Worm (Caenorhabditis elegans) whole organism, L1 larva: ENCODE measurements around the gene R07H5.9.

ENCODE experiments used
- C16A3.4 ChIP-seq: fragments of 150-350 bp; optimal IDR thresholded peaks from 2 replicates; lab custom pipeline; 2014; ENCODE audit warnings: missing biosample characterization, missing genetic modification characterization
- C34B4.2 ChIP-seq: sonication (generic microtip); optimal IDR thresholded peaks from 2 replicates; lab custom pipeline; 2017; ENCODE audit warnings: mild to moderate bottlenecking, missing genetic modification characterization, missing compliant biosample characterization
- aha-1 ChIP-seq: fragments of 150-350 bp; optimal IDR thresholded peaks from 2 replicates; lab custom pipeline; 2014; ENCODE audit warnings: missing biosample characterization, missing genetic modification characterization
- aly-2 ChIP-seq: fragments of 150-350 bp; optimal IDR thresholded peaks from 2 replicates; lab custom pipeline; 2014; ENCODE audit warnings: missing biosample characterization, missing genetic modification characterization
- ceh-63 ChIP-seq: fragments of 200-800 bp; sonication (Bioruptor generic); optimal IDR thresholded peaks from 2 replicates; lab custom pipeline; 2018; ENCODE audit warnings: mild to moderate bottlenecking, missing genetic modification characterization, missing compliant biosample characterization
- ceh-82 ChIP-seq, 3 experiments: fragments of 150-350 bp in 1 of 3; sonication (generic microtip) in 2 of 3; optimal IDR thresholded peaks; 2 replicates each; lab custom pipeline; 2014 to 2017; ENCODE audit warnings: missing biosample characterization in 3 of 3, missing genetic modification characterization in 3 of 3
- ceh-88 ChIP-seq: fragments of 200-800 bp; sonication (Bioruptor generic); IDR thresholded peaks from 2 replicates; pipeline ENCODE4 v1.3.6; 2022; ENCODE audit warnings: missing genetic modification characterization, missing compliant biosample characterization
- ceh-90 ChIP-seq: sonication (generic microtip); optimal IDR thresholded peaks from 2 replicates; lab custom pipeline; 2016; ENCODE audit warnings: missing genetic modification characterization, missing compliant biosample characterization
- ces-1 ChIP-seq: fragments of 150-350 bp; optimal IDR thresholded peaks from 2 replicates; lab custom pipeline; 2014; ENCODE audit warnings: missing biosample characterization, missing genetic modification reagents, missing genetic modification characterization
- dsc-1 ChIP-seq: sonication (generic microtip); optimal IDR thresholded peaks from 2 replicates; lab custom pipeline; 2016; ENCODE audit warnings: mild to moderate bottlenecking, missing genetic modification characterization, missing compliant biosample characterization
- efl-1 ChIP-seq, 4 experiments: fragments of 150-350 bp; optimal IDR thresholded peaks in 3 of 4; peaks in 1 of 4; 1 replicate in 1 of 4; 2 replicates in 3 of 4; lab custom pipeline; 2014; ENCODE audit warnings: missing biosample characterization in 2 of 4, missing genetic modification characterization in 2 of 4, missing genetic modification reagents in 2 of 4
- egl-13 ChIP-seq: sonication (generic microtip); optimal IDR thresholded peaks from 2 replicates; lab custom pipeline; 2016; ENCODE audit warnings: missing genotype, missing genetic modification reagents, missing genetic modification characterization, missing compliant biosample characterization
- elt-3 ChIP-seq, 6 experiments: fragments of 150-350 bp in 1 of 6; sonication (generic microtip); optimal IDR thresholded peaks; 2 replicates each; lab custom pipeline; 2017 to 2018; ENCODE audit warnings: missing biosample characterization in 6 of 6, missing genetic modification characterization in 6 of 6, inconsistent platforms in 1 of 6
- ets-5 ChIP-seq: fragments of 200-800 bp; sonication (Bioruptor generic); IDR thresholded peaks from 2 replicates; pipeline ENCODE4 v1.3.6; 2022; ENCODE audit warnings: missing genetic modification characterization, missing compliant biosample characterization
- fkh-8 ChIP-seq: sonication (generic microtip); optimal IDR thresholded peaks from 2 replicates; lab custom pipeline; 2016; ENCODE audit warnings: mild to moderate bottlenecking, missing genetic modification characterization, missing compliant biosample characterization
- fos-1 ChIP-seq: fragments of 150-350 bp; optimal IDR thresholded peaks from 2 replicates; lab custom pipeline; 2014; ENCODE audit warnings: missing biosample characterization, missing genetic modification characterization
- grh-1 ChIP-seq: fragments of 200-800 bp; sonication (Bioruptor generic); IDR thresholded peaks from 2 replicates; pipeline ENCODE4 v1.3.6; 2022; ENCODE audit warnings: missing genetic modification reagents, missing genetic modification characterization, missing compliant biosample characterization
- hpl-2 ChIP-seq: fragments of 150-350 bp; optimal IDR thresholded peaks from 2 replicates; lab custom pipeline; 2014; ENCODE audit warnings: missing biosample characterization, missing genetic modification reagents, missing genetic modification characterization
- irx-1 ChIP-seq: sonication (generic microtip); optimal IDR thresholded peaks from 2 replicates; lab custom pipeline; 2016; ENCODE audit warnings: missing genetic modification characterization, missing compliant biosample characterization
- lin-14 ChIP-seq: fragments of 200-800 bp; sonication (Bioruptor generic); optimal IDR thresholded peaks from 2 replicates; lab custom pipeline; 2018; ENCODE audit warnings: mild to moderate bottlenecking, missing genetic modification characterization, moderate library complexity, missing compliant biosample characterization
- lin-15B ChIP-seq: fragments of 150-350 bp; sonication (generic microtip); optimal IDR thresholded peaks from 3 replicates; lab custom pipeline; 2014; ENCODE audit warnings: missing biosample characterization, missing genetic modification characterization
- lin-35 ChIP-seq, 2 experiments: fragments of 150-350 bp; optimal IDR thresholded peaks; 2 replicates each; lab custom pipeline; 2014; ENCODE audit warnings: missing biosample characterization in 2 of 2, missing genetic modification characterization in 2 of 2, missing genetic modification reagents in 2 of 2
- nhr-20 ChIP-seq: sonication (generic microtip); optimal IDR thresholded peaks from 2 replicates; lab custom pipeline; 2016; ENCODE audit warnings: mild to moderate bottlenecking, missing genetic modification characterization, missing compliant biosample characterization
- nhr-84 ChIP-seq: sonication (generic microtip); optimal IDR thresholded peaks from 2 replicates; lab custom pipeline; 2017; ENCODE audit warnings: missing biosample characterization, missing genetic modification characterization
- nhr-90 ChIP-seq: sonication (generic microtip); optimal IDR thresholded peaks from 2 replicates; lab custom pipeline; 2016; ENCODE audit warnings: mild to moderate bottlenecking, missing genetic modification characterization, missing compliant biosample characterization; ENCODE audit not compliant: poor library complexity
- pqm-1 ChIP-seq: sonication (generic microtip); optimal IDR thresholded peaks from 3 replicates; lab custom pipeline; 2017; ENCODE audit warnings: missing biosample characterization, missing genetic modification characterization
- rnt-1 ChIP-seq: sonication (generic microtip); optimal IDR thresholded peaks from 2 replicates; lab custom pipeline; 2016; ENCODE audit warnings: mild to moderate bottlenecking, missing genetic modification characterization, moderate library complexity, missing compliant biosample characterization
- skn-1 ChIP-seq: fragments of 150-350 bp; optimal IDR thresholded peaks from 2 replicates; lab custom pipeline; 2014; ENCODE audit warnings: missing biosample characterization, missing genetic modification characterization
- snpc-4 ChIP-seq: fragments of 150-350 bp; optimal IDR thresholded peaks from 2 replicates; lab custom pipeline; 2014; ENCODE audit warnings: missing biosample characterization, missing genetic modification characterization
- snu-23 ChIP-seq: sonication (generic microtip); optimal IDR thresholded peaks from 2 replicates; lab custom pipeline; 2016; ENCODE audit warnings: missing genetic modification characterization, missing compliant biosample characterization
- tbx-2 ChIP-seq: sonication (generic microtip); optimal IDR thresholded peaks from 2 replicates; lab custom pipeline; 2016; ENCODE audit warnings: missing genetic modification characterization, missing compliant biosample characterization
- tlp-1 ChIP-seq: fragments of 150-350 bp; optimal IDR thresholded peaks from 2 replicates; lab custom pipeline; 2014; ENCODE audit warnings: missing biosample characterization, missing genetic modification characterization
- unc-62 ChIP-seq: fragments of 150-350 bp; optimal IDR thresholded peaks from 2 replicates; lab custom pipeline; 2014; ENCODE audit warnings: missing biosample characterization, missing genetic modification reagents, missing genetic modification characterization
- unc-86 ChIP-seq: sonication (generic microtip); optimal IDR thresholded peaks from 2 replicates; lab custom pipeline; 2016; ENCODE audit warnings: missing genetic modification characterization, missing compliant biosample characterization
- unc-98 ChIP-seq: fragments of 200-800 bp; sonication (Bioruptor generic); IDR thresholded peaks from 2 replicates; pipeline ENCODE4 v1.3.6; 2022; ENCODE audit warnings: missing genetic modification characterization, missing compliant biosample characterization
- ztf-4 ChIP-seq: fragments of 150-350 bp; optimal IDR thresholded peaks from 2 replicates; lab custom pipeline; 2014; ENCODE audit warnings: missing biosample characterization, missing genetic modification characterization

Gene R07H5.9

ce11 chrIV:11207186-11207585 is at the start of gene R07H5.9:
R07H5.9 (plus strand) TSS chrIV:11207486.
- no peak for TF ChIP-seq ztf-4
- no peak for TF ChIP-seq ceh-82 (tag; optimal IDR thresholded peaks at IDR 0.05; lab: Kevin White, UChicago)
- TF ChIP-seq ceh-63 = no peak
- no peak for TF ChIP-seq tbx-2
- TF ChIP-seq, all 84 proteins: peak for 0

ce11 chrIV:11159886-11160285 is 47.4 kb upstream of the R07H5.9 start, which contains the start of gene mboa-4:
mboa-4 (minus strand) TSS chrIV:11159986.
- no peak for TF ChIP-seq ceh-88 (GFP tag; lab: Robert Waterston, UW)
- TF ChIP-seq C16A3.4 (tag; lab: Kevin White, UChicago) = no peak
- TF ChIP-seq hpl-2 (GFP tag; lab: Kevin White, UChicago) = no peak
- TF ChIP-seq unc-86 = no peak
- no peak for TF ChIP-seq elt-3 (tag; optimal IDR thresholded peaks at IDR 0.05; lab: Kevin White, UChicago)
- no peak for TF ChIP-seq grh-1
- no peak for TF ChIP-seq lin-15B (tag; lab: Kevin White, UChicago)
- no peak for TF ChIP-seq aha-1 (tag; lab: Kevin White, UChicago)
- TF ChIP-seq efl-1 (optimal IDR thresholded peaks at IDR 0.05; lab: Kevin White, UChicago) = no peak
- no peak for TF ChIP-seq efl-1 (GFP tag; optimal IDR thresholded peaks at IDR 0.05 in 1 of 2; lab: Kevin White, UChicago)
- no peak for TF ChIP-seq dsc-1 (tag; lab: Kevin White, UChicago)
- no peak for TF ChIP-seq rnt-1
- no peak for TF ChIP-seq tlp-1 (tag; lab: Kevin White, UChicago)
- TF ChIP-seq unc-62 (GFP tag; lab: Kevin White, UChicago) = no peak
- no peak for TF ChIP-seq egl-13
- no peak for TF ChIP-seq snpc-4
- TF ChIP-seq snu-23 = no peak
- no peak for TF ChIP-seq aly-2 (tag; lab: Kevin White, UChicago)
- TF ChIP-seq, all 84 proteins: peak for 0

- TF ChIP-seq nhr-84 (tag; lab: Kevin White, UChicago) = no peak
- no peak for TF ChIP-seq skn-1 (tag; lab: Kevin White, UChicago)
- no peak for TF ChIP-seq efl-1 (optimal IDR thresholded peaks at IDR 0.05; lab: Kevin White, UChicago)
- TF ChIP-seq efl-1 (GFP tag; optimal IDR thresholded peaks at IDR 0.05 in 1 of 2; lab: Kevin White, UChicago) = peak in 1 of 2 experiments; percentile 67
- no peak for TF ChIP-seq lin-35 (GFP tag; optimal IDR thresholded peaks at IDR 0.05; lab: Kevin White, UChicago)
- no peak for TF ChIP-seq unc-98 (GFP tag; lab: Robert Waterston, UW)
- TF ChIP-seq fos-1 (tag; lab: Kevin White, UChicago) = no peak
- TF ChIP-seq ceh-90 (tag; lab: Kevin White, UChicago) = no peak
- no peak for TF ChIP-seq lin-14
Observed at ce11 chrIV:11160707-11161106, 46.6 kb upstream of the R07H5.9 start, which contains the start of gene C08F8.15. C08F8.15 (minus strand) TSS chrIV:11160807.

ce11 chrIV:11162451-11162850 is 44.8 kb upstream of the R07H5.9 start, which contains the start of gene fbxb-9:
fbxb-9 (minus strand) TSS chrIV:11162551.
- TF ChIP-seq skn-1 (tag; lab: Kevin White, UChicago) (no peak), fkh-8 (tag; lab: Kevin White, UChicago) (no peak), aly-2 (tag; lab: Kevin White, UChicago) (no peak), ztf-4 (no peak), irx-1 (tag; lab: Kevin White, UChicago) (no peak), ets-5 (GFP tag; lab: Robert Waterston, UW) (no peak), pqm-1 (no peak), grh-1 (no peak)
- TF ChIP-seq, all 84 proteins: peak for 0

DNA sequence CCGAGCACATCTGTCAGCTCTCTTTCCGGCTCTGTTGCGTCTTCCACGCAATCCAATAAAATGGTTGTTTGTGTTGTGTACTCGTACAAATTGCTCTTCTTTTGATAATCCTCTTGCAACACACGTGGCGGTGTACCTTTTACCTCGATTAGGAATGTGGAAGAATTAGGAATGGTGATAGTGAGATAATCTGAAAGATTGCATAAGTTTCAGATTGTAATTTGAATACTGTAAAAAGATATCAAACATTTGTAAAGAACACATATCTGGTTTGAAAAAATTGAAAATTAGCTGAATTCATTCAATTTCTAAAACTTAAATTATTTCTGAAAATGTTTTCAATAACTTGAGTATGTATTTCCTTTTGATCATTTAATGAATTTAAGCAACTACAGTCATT is 42.5 kb upstream of the R07H5.9 start, which contains the start of gene C08F8.6:
Gene C08F8.6 (minus strand): TSS at position 101 of the 400 bp plus-strand sequence.
- TF ChIP-seq nhr-90 (tag; lab: Kevin White, UChicago) (no peak), ces-1 (no peak), nhr-20 (tag; lab: Kevin White, UChicago) (no peak), unc-86 (no peak), snpc-4 (no peak), C34B4.2 (tag; lab: Kevin White, UChicago) (no peak)
